Fruit fly (Drosophila melanogaster) whole organism, embryonic: ENCODE data around the gene CG32599.

Source experiments
- BtbVII ChIP-seq: fragments of 200-800 bp; sonication (Bioruptor generic); optimal IDR thresholded peaks from 3 replicates; lab custom pipeline; 2017; ENCODE audit warnings: missing biosample characterization, mild to moderate bottlenecking, missing genetic modification characterization
- CG10147 ChIP-seq: fragments of 200-800 bp; sonication (Bioruptor generic); optimal IDR thresholded peaks from 2 replicates; lab custom pipeline; 2019; ENCODE audit warnings: missing biosample characterization, mild to moderate bottlenecking, missing genetic modification characterization, moderate library complexity
- CG10274 ChIP-seq: fragments of 200-800 bp; sonication (Bioruptor generic); optimal IDR thresholded peaks from 3 replicates; lab custom pipeline; 2017; ENCODE audit warnings: missing biosample characterization, mild to moderate bottlenecking, missing genetic modification characterization
- CG10366 ChIP-seq: fragments of 200-800 bp; sonication (Bioruptor generic); IDR thresholded peaks from 2 replicates; pipeline ENCODE4 v1.3.6; 2022; ENCODE audit warnings: missing biosample characterization, missing genetic modification characterization
- CG11247 ChIP-seq: fragments of 200-800 bp; sonication (Bioruptor generic); IDR thresholded peaks from 2 replicates; pipeline ENCODE4 v1.3.6; 2022; ENCODE audit warnings: missing biosample characterization, missing genetic modification characterization
- CG12391 ChIP-seq: fragments of 200-800 bp; sonication (Bioruptor generic); optimal IDR thresholded peaks from 3 replicates; lab custom pipeline; 2018; ENCODE audit warnings: missing biosample characterization, mild to moderate bottlenecking, missing genetic modification characterization, moderate library complexity
- CG18011 ChIP-seq: fragments of 200-800 bp; sonication (Bioruptor generic); optimal IDR thresholded peaks from 2 replicates; lab custom pipeline; 2017; ENCODE audit warnings: missing biosample characterization, missing genetic modification characterization, mild to moderate bottlenecking, moderate library complexity, missing genotype
- CG18476 ChIP-seq: fragments of 200-800 bp; sonication (Bioruptor generic); optimal IDR thresholded peaks from 2 replicates; lab custom pipeline; 2016; ENCODE audit warnings: missing biosample characterization, mild to moderate bottlenecking, missing genetic modification characterization
- CG2120 ChIP-seq: fragments of 200-800 bp; sonication (Bioruptor generic); optimal IDR thresholded peaks from 3 replicates; lab custom pipeline; 2016; ENCODE audit warnings: missing biosample characterization, missing genetic modification characterization
- CG3281 ChIP-seq: fragments of 200-800 bp; sonication (Bioruptor generic); optimal IDR thresholded peaks from 3 replicates; lab custom pipeline; 2017; ENCODE audit warnings: missing biosample characterization, mild to moderate bottlenecking, missing genetic modification characterization
- CG4282 ChIP-seq: fragments of 200-800 bp; sonication (Bioruptor generic); optimal IDR thresholded peaks from 2 replicates; lab custom pipeline; 2016; ENCODE audit warnings: missing biosample characterization, missing genetic modification characterization
- CG4854 ChIP-seq: fragments of 200-800 bp; sonication (Bioruptor generic); optimal IDR thresholded peaks from 2 replicates; lab custom pipeline; 2016; ENCODE audit warnings: missing biosample characterization, missing genetic modification characterization, inconsistent platforms
- CG6254 ChIP-seq: fragments of 200-800 bp; sonication (Bioruptor generic); optimal IDR thresholded peaks from 3 replicates; lab custom pipeline; 2017; ENCODE audit warnings: mild to moderate bottlenecking, missing biosample characterization, missing genetic modification reagents, missing genetic modification characterization
- CG7963 ChIP-seq: fragments of 200-800 bp; sonication (Bioruptor generic); IDR thresholded peaks from 3 replicates; pipeline ENCODE4 v1.3.6; 2022; ENCODE audit warnings: missing biosample characterization, missing genetic modification characterization; ENCODE audit not compliant: partially characterized antibody
- CG8765 ChIP-seq: fragments of 200-800 bp; sonication (Bioruptor generic); IDR thresholded peaks from 2 replicates; pipeline ENCODE4 v1.3.6; 2022; ENCODE audit warnings: missing biosample characterization, missing genetic modification characterization
- CG9609 ChIP-seq: fragments of 200-800 bp; sonication (Bioruptor generic); optimal IDR thresholded peaks from 3 replicates; lab custom pipeline; 2016; ENCODE audit warnings: missing biosample characterization, missing genetic modification characterization
- CG9727 ChIP-seq: fragments of 200-800 bp; sonication (Bioruptor generic); optimal IDR thresholded peaks from 3 replicates; lab custom pipeline; 2017; ENCODE audit warnings: missing biosample characterization, mild to moderate bottlenecking, missing genetic modification characterization
- Camta ChIP-seq: fragments of 200-800 bp; sonication (Bioruptor generic); optimal IDR thresholded peaks from 2 replicates; lab custom pipeline; 2016; ENCODE audit warnings: missing biosample characterization, missing genetic modification characterization
- Doc2 ChIP-seq: fragments of 200-800 bp; sonication (Bioruptor generic); IDR thresholded peaks from 2 replicates; pipeline ENCODE4 v1.3.6; 2022; ENCODE audit warnings: missing biosample characterization, missing genetic modification characterization
- Drgx ChIP-seq: fragments of 200-800 bp; sonication (Bioruptor generic); IDR thresholded peaks from 2 replicates; pipeline ENCODE4 v1.3.6; 2022; ENCODE audit warnings: missing biosample characterization, missing genetic modification characterization
- E2f2 ChIP-seq: fragments of 200-800 bp; sonication (Bioruptor generic); IDR thresholded peaks from 2 replicates; pipeline ENCODE4 v1.3.6; 2022; ENCODE audit warnings: missing biosample characterization, missing genetic modification characterization
- Fer1 ChIP-seq: fragments of 200-800 bp; sonication (Bioruptor generic); optimal IDR thresholded peaks from 2 replicates; lab custom pipeline; 2017; ENCODE audit warnings: missing biosample characterization, mild to moderate bottlenecking, missing genetic modification characterization
- HLH3B ChIP-seq: fragments of 200-800 bp; sonication (Bioruptor generic); IDR thresholded peaks from 2 replicates; pipeline ENCODE4 v1.3.6; 2022; ENCODE audit warnings: missing biosample characterization, missing genetic modification characterization
- HLHmδ ChIP-seq: fragments of 200-800 bp; sonication (Bioruptor generic); optimal IDR thresholded peaks from 2 replicates; lab custom pipeline; 2018; ENCODE audit warnings: missing biosample characterization, mild to moderate bottlenecking, missing genetic modification characterization, moderate library complexity
- Hmr ChIP-seq: fragments of 200-800 bp; sonication (Bioruptor generic); optimal IDR thresholded peaks from 3 replicates; lab custom pipeline; 2017; ENCODE audit warnings: mild to moderate bottlenecking, missing biosample characterization, missing genetic modification reagents, missing genetic modification characterization
- Hr3 ChIP-seq: fragments of 200-800 bp; sonication (Bioruptor generic); optimal IDR thresholded peaks from 3 replicates; lab custom pipeline; 2016; ENCODE audit warnings: missing biosample characterization, missing genetic modification characterization
- Lim3 ChIP-seq: fragments of 200-800 bp; sonication (Bioruptor generic); IDR thresholded peaks from 2 replicates; pipeline ENCODE4 v1.3.6; 2022; ENCODE audit warnings: missing biosample characterization, missing genetic modification characterization
- Nf-YA ChIP-seq: fragments of 200-800 bp; sonication (Bioruptor generic); IDR thresholded peaks from 2 replicates; pipeline ENCODE4 v1.3.6; 2022; ENCODE audit warnings: missing biosample characterization, missing genetic modification characterization
- NfI ChIP-seq: fragments of 200-800 bp; sonication (Bioruptor generic); optimal IDR thresholded peaks from 3 replicates; lab custom pipeline; 2018; ENCODE audit warnings: missing biosample characterization, mild to moderate bottlenecking, missing genetic modification characterization, moderate library complexity
- Oli ChIP-seq: fragments of 200-800 bp; sonication (Bioruptor generic); optimal IDR thresholded peaks from 2 replicates; lab custom pipeline; 2018; ENCODE audit warnings: missing biosample characterization, mild to moderate bottlenecking, missing genetic modification characterization, moderate library complexity
- Sin3A ChIP-seq: fragments of >200 bp; optimal IDR thresholded peaks from 2 replicates; lab custom pipeline; 2018
- Tbp ChIP-seq: fragments of >200 bp; optimal IDR thresholded peaks from 2 replicates; lab custom pipeline; 2018; ENCODE audit warnings: missing biosample characterization, missing genetic modification characterization
- ara ChIP-seq: fragments of 200-800 bp; sonication (Bioruptor generic); IDR thresholded peaks from 2 replicates; pipeline ENCODE4 v1.3.6; 2022; ENCODE audit warnings: missing biosample characterization, missing genetic modification characterization
- ato ChIP-seq: fragments of 200-800 bp; sonication (Bioruptor generic); IDR thresholded peaks from 2 replicates; pipeline ENCODE4 v1.3.6; 2022; ENCODE audit warnings: missing biosample characterization, missing genetic modification characterization; ENCODE audit not compliant: partially characterized antibody
- bbx ChIP-seq: fragments of 200-800 bp; sonication (Bioruptor generic); IDR thresholded peaks from 2 replicates; pipeline ENCODE4 v1.3.6; 2022; ENCODE audit warnings: missing biosample characterization, missing genetic modification characterization; ENCODE audit not compliant: partially characterized antibody
- bigmax ChIP-seq: fragments of 200-800 bp; sonication (Bioruptor generic); optimal IDR thresholded peaks from 2 replicates; lab custom pipeline; 2018; ENCODE audit warnings: missing biosample characterization, mild to moderate bottlenecking, missing genetic modification characterization
- cato ChIP-seq: fragments of 200-800 bp; sonication (Bioruptor generic); optimal IDR thresholded peaks from 2 replicates; lab custom pipeline; 2016; ENCODE audit warnings: missing biosample characterization, missing genetic modification characterization, borderline replicate concordance
- caup ChIP-seq: fragments of 200-800 bp; sonication (Bioruptor generic); optimal IDR thresholded peaks from 3 replicates; lab custom pipeline; 2017; ENCODE audit warnings: missing biosample characterization, mild to moderate bottlenecking, missing genetic modification characterization, moderate library complexity; ENCODE audit not compliant: severe bottlenecking
- chinmo ChIP-seq: fragments of 200-800 bp; sonication (Bioruptor generic); IDR thresholded peaks from 4 replicates; pipeline ENCODE4 v1.3.6; 2022; ENCODE audit warnings: missing biosample characterization, missing genetic modification characterization; ENCODE audit not compliant: partially characterized antibody
- fu2 ChIP-seq: fragments of 200-800 bp; sonication (Bioruptor generic); optimal IDR thresholded peaks from 2 replicates; lab custom pipeline; 2016; ENCODE audit warnings: missing biosample characterization, missing genetic modification characterization
- ind ChIP-seq: fragments of 200-800 bp; sonication (Bioruptor generic); optimal IDR thresholded peaks from 3 replicates; lab custom pipeline; 2016; ENCODE audit warnings: missing biosample characterization, missing genetic modification characterization
- jing ChIP-seq: fragments of 200-800 bp; sonication (Bioruptor generic); optimal IDR thresholded peaks from 2 replicates; lab custom pipeline; 2018; ENCODE audit warnings: missing biosample characterization, mild to moderate bottlenecking, missing genetic modification characterization
- lab ChIP-seq: fragments of 200-800 bp; sonication (Bioruptor generic); optimal IDR thresholded peaks from 3 replicates; lab custom pipeline; 2017; ENCODE audit warnings: missing biosample characterization, missing genetic modification characterization, mild to moderate bottlenecking, moderate library complexity, missing genetic modification reagents
- mld ChIP-seq: fragments of 200-800 bp; sonication (Bioruptor generic); IDR thresholded peaks from 3 replicates; pipeline ENCODE4 v1.3.6; 2022; ENCODE audit warnings: missing biosample characterization, missing genetic modification characterization; ENCODE audit not compliant: partially characterized antibody
- peb ChIP-seq: fragments of 200-800 bp; sonication (Bioruptor generic); IDR thresholded peaks from 2 replicates; pipeline ENCODE4 v1.3.6; 2022; ENCODE audit warnings: missing biosample characterization, missing genetic modification characterization
- psq ChIP-seq: fragments of 200-800 bp; sonication (Bioruptor generic); optimal IDR thresholded peaks from 2 replicates; lab custom pipeline; 2017; ENCODE audit warnings: missing biosample characterization, missing genetic modification characterization
- sqz ChIP-seq: fragments of 200-800 bp; sonication (Bioruptor generic); optimal IDR thresholded peaks from 3 replicates; lab custom pipeline; 2018; ENCODE audit warnings: missing biosample characterization, mild to moderate bottlenecking, missing genetic modification characterization
- stc ChIP-seq: fragments of 200-800 bp; sonication (Bioruptor generic); IDR thresholded peaks from 2 replicates; pipeline ENCODE4 v1.3.6; 2022; ENCODE audit warnings: missing biosample characterization, missing genetic modification characterization
- wdn ChIP-seq: fragments of 200-800 bp; sonication (Bioruptor generic); IDR thresholded peaks from 2 replicates; pipeline ENCODE4 v1.3.6; 2022; ENCODE audit warnings: missing biosample characterization, missing genetic modification characterization

Gene CG32599

dm6 chrX:14208426-14209208 lies 34.9 kb upstream of the CG32599 start (continued):
- TF ChIP-seq CG9609 (GFP tag; lab: Kevin White, UChicago) (peak; percentile 22), CG2120 (GFP tag; lab: Kevin White, UChicago) (peak; percentile 29), fu2 (GFP tag; lab: Kevin White, UChicago) (no peak), ind (GFP tag; lab: Kevin White, UChicago) (peak; percentile 46), BtbVII (GFP tag; lab: Kevin White, UChicago) (peak; percentile 34), cato (GFP tag; lab: Kevin White, UChicago) (no peak), psq (GFP tag; lab: Kevin White, UChicago) (no peak), mld (GFP tag; lab: Robert Waterston, UW) (no peak), Oli (tag; lab: Kevin White, UChicago) (peak; percentile 65), CG10147 (peak; percentile 56), ara (no peak), jing (GFP tag; lab: Kevin White, UChicago) (peak; percentile 12), wdn (GFP tag; lab: Robert Waterston, UW) (no peak), peb (GFP tag; lab: Robert Waterston, UW) (no peak), sqz (GFP tag; lab: Kevin White, UChicago) (peak; percentile 57), CG9727 (peak; percentile 73), Camta (GFP tag; lab: Kevin White, UChicago) (peak; percentile 5), CG10274 (GFP tag; lab: Kevin White, UChicago) (no peak), Sin3A (no peak), ato (GFP tag; lab: Robert Waterston, UW) (no peak), bigmax (GFP tag; lab: Kevin White, UChicago) (no peak), Drgx (GFP tag; lab: Robert Waterston, UW) (peak; percentile 77), Nf-YA (GFP tag; lab: Robert Waterston, UW) (peak; percentile 44; the same call in 1 of the 2 replicates), caup (GFP tag; lab: Kevin White, UChicago) (no peak), Fer1 (GFP tag; lab: Kevin White, UChicago) (peak; percentile 33), NfI (peak; percentile 50), CG18011 (GFP tag; lab: Kevin White, UChicago) (no peak), bbx (GFP tag; lab: Robert Waterston, UW) (no peak), CG6254 (GFP tag; lab: Kevin White, UChicago) (peak; percentile 67), Tbp (no peak), CG18476 (GFP tag; lab: Kevin White, UChicago) (peak; percentile 48), CG4282 (GFP tag; lab: Kevin White, UChicago) (no peak), CG3281 (GFP tag; lab: Kevin White, UChicago) (peak; percentile 29), Lim3 (GFP tag; lab: Robert Waterston, UW) (no peak), Doc2 (no peak), CG11247 (GFP tag; lab: Robert Waterston, UW) (no peak; the same call in 1 of the 2 replicates), CG7963 (GFP tag; lab: Robert Waterston, UW) (no peak), Hr3 (GFP tag; lab: Kevin White, UChicago) (peak; percentile 46), E2f2 (peak; percentile 51), Hmr (GFP tag; lab: Kevin White, UChicago) (no peak), CG12391 (tag; lab: Kevin White, UChicago) (peak; percentile 74), HLH3B (GFP tag; lab: Robert Waterston, UW) (peak; percentile 49; the same call in 1 of the 2 replicates), stc (GFP tag; lab: Robert Waterston, UW) (peak; percentile 68), CG4854 (GFP tag; lab: Kevin White, UChicago) (no peak), CG10366 (GFP tag; lab: Robert Waterston, UW) (peak; percentile 42; the same call in 1 of the 2 replicates), CG8765 (GFP tag; lab: Robert Waterston, UW) (no peak), HLHmδ (peak; percentile 59), lab (GFP tag; lab: Kevin White, UChicago) (peak; percentile 45), chinmo (peak; percentile 54; the same call in 1 of the 4 replicates)
